Fruit fly (Drosophila melanogaster) whole organism, embryonic: ENCODE measurements around the gene CG13054.

Experiments
- Awh ChIP-seq: fragments of 200-800 bp; sonication (Bioruptor generic); IDR thresholded peaks from 2 replicates; pipeline ENCODE4, ENCODE4 v1.3.6; 2022; ENCODE audit warnings: missing biosample characterization, missing genetic modification characterization
- Bdp1 ChIP-seq: fragments of 200-800 bp; sonication (Bioruptor generic); optimal IDR thresholded peaks from 3 replicates; lab custom pipeline; 2016; ENCODE audit warnings: missing biosample characterization, missing genetic modification characterization
- Blimp-1 ChIP-seq: fragments of 200-800 bp; sonication (Bioruptor generic); optimal IDR thresholded peaks from 3 replicates; lab custom pipeline; 2018; ENCODE audit warnings: missing biosample characterization, missing genetic modification characterization, mild to moderate bottlenecking, moderate library complexity, missing genetic modification reagents
- Bteb2 ChIP-seq: fragments of 200-800 bp; sonication (Bioruptor generic); optimal IDR thresholded peaks from 2 replicates; lab custom pipeline; 2016; ENCODE audit warnings: missing biosample characterization, missing genetic modification characterization
- CG10147 ChIP-seq: fragments of 200-800 bp; sonication (Bioruptor generic); optimal IDR thresholded peaks from 2 replicates; lab custom pipeline; 2019; ENCODE audit warnings: missing biosample characterization, mild to moderate bottlenecking, missing genetic modification characterization, moderate library complexity
- CG10543 ChIP-seq: fragments of 200-800 bp; sonication (Bioruptor generic); optimal IDR thresholded peaks from 3 replicates; lab custom pipeline; 2017; ENCODE audit warnings: missing biosample characterization, mild to moderate bottlenecking, missing genetic modification characterization, moderate library complexity
- CG11085 ChIP-seq: fragments of 200-800 bp; sonication (Bioruptor generic); IDR thresholded peaks from 2 replicates; pipeline ENCODE4 v1.3.6; 2022; ENCODE audit warnings: missing biosample characterization, missing genetic modification characterization
- CG11504 ChIP-seq: fragments of 200-800 bp; sonication (Bioruptor generic); optimal IDR thresholded peaks from 3 replicates; lab custom pipeline; 2019; ENCODE audit warnings: missing biosample characterization, mild to moderate bottlenecking, missing genetic modification characterization, moderate library complexity
- CG12155 ChIP-seq: fragments of 200-800 bp; sonication (Bioruptor generic); optimal IDR thresholded peaks from 3 replicates; lab custom pipeline; 2016; ENCODE audit warnings: missing biosample characterization, missing genetic modification characterization
- CG13424 ChIP-seq: fragments of 200-800 bp; sonication (Bioruptor generic); optimal IDR thresholded peaks from 2 replicates; lab custom pipeline; 2019; ENCODE audit warnings: missing biosample characterization, mild to moderate bottlenecking, missing genetic modification characterization, moderate library complexity
- CG14050 ChIP-seq: fragments of 200-800 bp; sonication (Bioruptor generic); IDR thresholded peaks from 3 replicates; pipeline ENCODE4 v1.3.6; 2022; ENCODE audit warnings: missing biosample characterization, missing genetic modification characterization
- CG15269 ChIP-seq: fragments of 200-800 bp; sonication (Bioruptor generic); optimal IDR thresholded peaks from 2 replicates; lab custom pipeline; 2018; ENCODE audit warnings: missing biosample characterization, mild to moderate bottlenecking, missing genetic modification characterization, moderate library complexity
- CG17328 ChIP-seq: fragments of 200-800 bp; sonication (Bioruptor generic); IDR thresholded peaks from 2 replicates; pipeline ENCODE4 v1.3.6; 2022; ENCODE audit warnings: missing biosample characterization, missing genetic modification characterization
- CG17359 ChIP-seq: fragments of 200-800 bp; sonication (Bioruptor generic); optimal IDR thresholded peaks from 3 replicates; lab custom pipeline; 2018; ENCODE audit warnings: missing biosample characterization, mild to moderate bottlenecking, missing genetic modification characterization, moderate library complexity
- CG17385 ChIP-seq: fragments of 200-800 bp; sonication (Bioruptor generic); optimal IDR thresholded peaks from 3 replicates; lab custom pipeline; 2018; ENCODE audit warnings: missing biosample characterization, mild to moderate bottlenecking, missing genetic modification characterization
- CG2678 ChIP-seq: fragments of 200-800 bp; sonication (Bioruptor generic); optimal IDR thresholded peaks from 3 replicates; lab custom pipeline; 2019; ENCODE audit warnings: missing biosample characterization, mild to moderate bottlenecking, missing genetic modification characterization, moderate library complexity
- CG2712 ChIP-seq: fragments of 200-800 bp; optimal IDR thresholded peaks from 3 replicates; lab custom pipeline; 2019; ENCODE audit warnings: missing biosample characterization, mild to moderate bottlenecking, missing genetic modification characterization, moderate library complexity
- CG6272 ChIP-seq: fragments of 200-800 bp; sonication (Bioruptor generic); IDR thresholded peaks from 2 replicates; pipeline ENCODE4 v1.3.6; 2022; ENCODE audit warnings: missing biosample characterization, missing genetic modification characterization
- CG7839 ChIP-seq: fragments of 200-800 bp; sonication (Bioruptor generic); optimal IDR thresholded peaks from 3 replicates; lab custom pipeline; 2018; ENCODE audit warnings: missing biosample characterization, mild to moderate bottlenecking, missing genetic modification characterization, moderate library complexity
- CG8765 ChIP-seq: fragments of 200-800 bp; sonication (Bioruptor generic); IDR thresholded peaks from 2 replicates; pipeline ENCODE4 v1.3.6; 2022; ENCODE audit warnings: missing biosample characterization, missing genetic modification characterization
- CG9932 ChIP-seq: fragments of 200-800 bp; sonication (Bioruptor generic); IDR thresholded peaks from 2 replicates; pipeline ENCODE4 v1.3.6; 2022; ENCODE audit warnings: missing biosample characterization, missing genetic modification characterization
- Dbx ChIP-seq: fragments of 200-800 bp; sonication (Bioruptor generic); IDR thresholded peaks from 3 replicates; pipeline ENCODE4 v1.3.6; 2022; ENCODE audit warnings: missing biosample characterization, missing genetic modification characterization
- Dip3 ChIP-seq: fragments of 200-800 bp; sonication (Bioruptor generic); optimal IDR thresholded peaks from 3 replicates; lab custom pipeline; 2016; ENCODE audit warnings: missing biosample characterization, missing genetic modification characterization
- Ets97D ChIP-seq: fragments of 200-800 bp; sonication (Bioruptor generic); optimal IDR thresholded peaks from 3 replicates; lab custom pipeline; 2016; ENCODE audit warnings: missing biosample characterization, missing genetic modification characterization
- Hr51 ChIP-seq, 2 experiments: fragments of 200-800 bp; sonication (Bioruptor generic); optimal IDR thresholded peaks; 2 replicates in 1 of 2; 3 replicates in 1 of 2; lab custom pipeline; 2016 to 2018; ENCODE audit warnings: missing biosample characterization in 2 of 2, missing genetic modification characterization in 2 of 2, mild to moderate bottlenecking in 1 of 2, moderate library complexity in 1 of 2
- Oli ChIP-seq: fragments of 200-800 bp; sonication (Bioruptor generic); optimal IDR thresholded peaks from 2 replicates; lab custom pipeline; 2018; ENCODE audit warnings: missing biosample characterization, mild to moderate bottlenecking, missing genetic modification characterization, moderate library complexity
- Sox102F ChIP-seq: fragments of 200-800 bp; sonication (Bioruptor generic); optimal IDR thresholded peaks from 2 replicates; lab custom pipeline; 2018; ENCODE audit warnings: missing biosample characterization, mild to moderate bottlenecking, missing genetic modification characterization, moderate library complexity
- Spps ChIP-seq: fragments of 200-800 bp; sonication (Bioruptor generic); optimal IDR thresholded peaks from 2 replicates; lab custom pipeline; 2018; ENCODE audit warnings: missing biosample characterization, mild to moderate bottlenecking, missing genetic modification characterization
- ab ChIP-seq: fragments of 200-800 bp; sonication (Bioruptor generic); optimal IDR thresholded peaks from 2 replicates; lab custom pipeline; 2016; ENCODE audit warnings: missing biosample characterization, missing genetic modification characterization
- az2 ChIP-seq: fragments of 200-800 bp; sonication (Bioruptor generic); optimal IDR thresholded peaks from 3 replicates; lab custom pipeline; 2016; ENCODE audit warnings: missing biosample characterization, missing genetic modification characterization
- chinmo ChIP-seq: fragments of 200-800 bp; sonication (Bioruptor generic); IDR thresholded peaks from 4 replicates; pipeline ENCODE4 v1.3.6; 2022; ENCODE audit warnings: missing biosample characterization, missing genetic modification characterization; ENCODE audit not compliant: partially characterized antibody
- chm ChIP-seq: fragments of 200-800 bp; sonication (Bioruptor generic); IDR thresholded peaks from 2 replicates; pipeline ENCODE4 v1.3.6; 2022; ENCODE audit warnings: missing biosample characterization, missing genetic modification characterization
- dmrt99B ChIP-seq: fragments of 200-800 bp; sonication (Bioruptor generic); optimal IDR thresholded peaks from 2 replicates; lab custom pipeline; 2018; ENCODE audit warnings: missing biosample characterization, mild to moderate bottlenecking, missing genetic modification characterization, moderate library complexity
- fd96Cb ChIP-seq: fragments of 200-800 bp; sonication (Bioruptor generic); optimal IDR thresholded peaks from 2 replicates; lab custom pipeline; 2018; ENCODE audit warnings: missing biosample characterization, mild to moderate bottlenecking, missing genetic modification characterization, moderate library complexity
- gem ChIP-seq: fragments of 200-800 bp; sonication (Bioruptor generic); optimal IDR thresholded peaks from 2 replicates; lab custom pipeline; 2019; ENCODE audit warnings: missing biosample characterization, mild to moderate bottlenecking, missing genetic modification characterization, moderate library complexity
- lbe ChIP-seq: fragments of 200-800 bp; sonication (Bioruptor generic); optimal IDR thresholded peaks from 2 replicates; lab custom pipeline; 2016; ENCODE audit warnings: missing biosample characterization, mild to moderate bottlenecking, missing genetic modification characterization
- mam ChIP-seq: fragments of 200-800 bp; sonication (Bioruptor generic); optimal IDR thresholded peaks from 3 replicates; lab custom pipeline; 2016; ENCODE audit warnings: missing biosample characterization, missing genetic modification characterization
- nmo ChIP-seq: fragments of 200-800 bp; sonication (Bioruptor generic); optimal IDR thresholded peaks from 2 replicates; lab custom pipeline; 2018; ENCODE audit warnings: missing biosample characterization, mild to moderate bottlenecking, missing genetic modification characterization, moderate library complexity
- phol ChIP-seq: fragments of 200-800 bp; sonication (Bioruptor generic); optimal IDR thresholded peaks from 3 replicates; lab custom pipeline; 2018; ENCODE audit warnings: missing biosample characterization, mild to moderate bottlenecking, missing genetic modification characterization, moderate library complexity
- row ChIP-seq: fragments of 200-800 bp; sonication (Bioruptor generic); IDR thresholded peaks from 3 replicates; pipeline ENCODE4 v1.3.6; 2022; ENCODE audit warnings: missing biosample characterization, missing genetic modification characterization
- sens-2 ChIP-seq: fragments of 200-800 bp; sonication (Bioruptor generic); IDR thresholded peaks from 2 replicates; pipeline ENCODE4 v1.3.6; 2022; ENCODE audit warnings: missing biosample characterization, missing genetic modification characterization
- tgo ChIP-seq: fragments of 200-800 bp; sonication (Bioruptor generic); IDR thresholded peaks from 3 replicates; pipeline ENCODE4 v1.3.6; 2022; ENCODE audit warnings: missing biosample characterization, missing genetic modification characterization
- unpg ChIP-seq: fragments of 200-800 bp; sonication (Bioruptor generic); optimal IDR thresholded peaks from 3 replicates; lab custom pipeline; 2018; ENCODE audit warnings: missing biosample characterization, mild to moderate bottlenecking, missing genetic modification characterization, moderate library complexity
- zen2 ChIP-seq: fragments of 200-800 bp; sonication (Bioruptor generic); IDR thresholded peaks from 3 replicates; pipeline ENCODE4 v1.3.6; 2022; ENCODE audit warnings: missing biosample characterization, missing genetic modification characterization; ENCODE audit not compliant: partially characterized antibody

The CG13054 gene

DNA sequence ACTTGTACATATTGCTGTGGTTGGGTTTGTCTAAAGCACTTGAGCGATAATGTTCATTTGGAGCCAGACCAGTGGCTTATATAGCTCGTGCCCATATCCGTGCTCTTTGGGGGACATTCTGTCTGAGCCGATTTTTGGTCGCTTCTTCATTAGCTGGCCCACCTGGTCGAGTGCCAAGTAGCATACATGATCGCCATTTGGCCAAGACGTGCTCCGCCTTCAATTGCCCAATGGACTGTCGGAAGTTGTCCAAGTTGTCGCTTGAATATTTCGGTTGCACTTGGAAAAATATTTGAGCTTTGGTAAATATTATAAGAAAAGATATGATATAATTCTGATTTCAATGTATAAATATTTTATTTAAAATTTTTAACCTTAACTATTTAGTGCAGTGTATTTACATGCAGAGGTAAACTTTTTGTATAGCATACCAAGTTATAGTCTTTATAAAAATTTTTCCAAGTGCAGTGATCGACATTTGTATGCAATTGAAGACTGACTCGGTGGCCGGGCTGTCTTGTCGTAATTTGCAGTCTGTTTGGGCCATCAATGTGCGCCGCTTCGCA lies 28.4 kb upstream of the CG13054 start, which contains the start of gene CG13047:
TSS of gene CG13047 (minus strand) at position 51 of the 566 bp plus-strand sequence.
- TF ChIP-seq CG2678 (peak; percentile 36), Bdp1 (GFP tag; lab: Kevin White, UChicago) (no peak), CG13424 (peak; percentile 24), CG2712 (tag; lab: Kevin White, UChicago) (peak; percentile 11), gem (tag; lab: Kevin White, UChicago) (peak; percentile 29), az2 (GFP tag; lab: Kevin White, UChicago) (no peak), Dip3 (GFP tag; lab: Kevin White, UChicago) (no peak), ab (no peak), nmo (GFP tag; lab: Kevin White, UChicago) (peak; percentile 9), CG17359 (peak; percentile 5), fd96Cb (tag; lab: Kevin White, UChicago) (no peak), CG11085 (GFP tag; lab: Robert Waterston, UW) (no peak), zen2 (no peak), Hr51 (GFP tag; optimal IDR thresholded peaks at IDR 0.05; lab: Kevin White, UChicago) (peak in 1 of 2 experiments; percentile 54), CG11504 (tag; lab: Kevin White, UChicago) (peak; percentile 55), CG14050 (GFP tag; lab: Robert Waterston, UW) (no peak), CG10543 (GFP tag; lab: Kevin White, UChicago) (no peak), unpg (GFP tag; lab: Kevin White, UChicago) (peak; percentile 2), Bteb2 (no peak), chinmo (GFP tag; lab: Robert Waterston, UW) (0 out of 4 replicates have a peak, but pooled peaks have one; percentile 24), mam (GFP tag; lab: Kevin White, UChicago) (no peak), CG9932 (no peak), Ets97D (GFP tag; lab: Kevin White, UChicago) (no peak), Dbx (GFP tag; lab: Robert Waterston, UW) (no peak), CG15269 (peak; percentile 28), CG8765 (GFP tag; lab: Robert Waterston, UW) (no peak), dmrt99B (peak; percentile 44), tgo (GFP tag; lab: Robert Waterston, UW) (0 out of 3 replicates have a peak, but pooled peaks have one; percentile 21), CG17385 (GFP tag; lab: Kevin White, UChicago) (no peak), Oli (tag; lab: Kevin White, UChicago) (peak; percentile 15), lbe (GFP tag; lab: Kevin White, UChicago) (no peak), CG10147 (no peak), phol (tag; lab: Kevin White, UChicago) (peak; percentile 22), row (GFP tag; lab: Robert Waterston, UW) (0 out of 3 replicates have a peak, but pooled peaks have one; percentile 11), chm (no peak), CG7839 (tag; lab: Kevin White, UChicago) (peak; percentile 25), Spps (tag; lab: Kevin White, UChicago) (no peak), Blimp-1 (GFP tag; lab: Kevin White, UChicago) (peak; percentile 7), Sox102F (GFP tag; lab: Kevin White, UChicago) (peak; percentile 36), CG17328 (no peak), CG12155 (GFP tag; lab: Kevin White, UChicago) (no peak), sens-2 (GFP tag; lab: Robert Waterston, UW) (no peak), CG6272 (GFP tag; lab: Robert Waterston, UW) (no peak), Awh (GFP tag; lab: Robert Waterston, UW) (no peak)
- TF ChIP-seq, all 482 proteins: peak for 19
